Worm (Caenorhabditis elegans) whole organism, late embryonic: ENCODE results near the gene aak-1.

Experiments
- C38D4.7 ChIP-seq: fragments of 200-800 bp; sonication (Bioruptor generic); optimal IDR thresholded peaks from 2 replicates; lab custom pipeline; 2018; ENCODE audit warnings: mild to moderate bottlenecking, missing genetic modification characterization, moderate library complexity, missing compliant biosample characterization
- F13H6.1 ChIP-seq: sonication (generic microtip); optimal IDR thresholded peaks from 2 replicates; lab custom pipeline; 2016; ENCODE audit warnings: missing genetic modification characterization, missing compliant biosample characterization
- ama-1 ChIP-seq: fragments of 150-350 bp; optimal IDR thresholded peaks from 2 replicates; lab custom pipeline; 2014
- ceh-18 ChIP-seq: sonication (generic microtip); optimal IDR thresholded peaks from 2 replicates; lab custom pipeline; 2016; ENCODE audit warnings: missing genetic modification characterization, missing compliant biosample characterization
- ceh-22 ChIP-seq: sonication (generic microtip); optimal IDR thresholded peaks from 2 replicates; lab custom pipeline; 2017; ENCODE audit warnings: missing biosample characterization, missing genetic modification characterization
- ceh-24 ChIP-seq: sonication (generic microtip); optimal IDR thresholded peaks from 2 replicates; lab custom pipeline; 2016; ENCODE audit warnings: mild to moderate bottlenecking, missing genetic modification characterization, missing compliant biosample characterization
- ceh-31 ChIP-seq: sonication (generic microtip); optimal IDR thresholded peaks from 2 replicates; lab custom pipeline; 2016; ENCODE audit warnings: missing genetic modification characterization, missing compliant biosample characterization
- ceh-48 ChIP-seq: sonication (generic microtip); optimal IDR thresholded peaks from 2 replicates; lab custom pipeline; 2016; ENCODE audit warnings: missing genetic modification characterization, inconsistent platforms, missing compliant biosample characterization
- ceh-6 ChIP-seq: fragments of 200-800 bp; sonication (Bioruptor generic); optimal IDR thresholded peaks from 2 replicates; lab custom pipeline; 2018; ENCODE audit warnings: mild to moderate bottlenecking, missing genetic modification characterization, missing compliant biosample characterization
- ceh-9 ChIP-seq: sonication (generic microtip); optimal IDR thresholded peaks from 2 replicates; lab custom pipeline; 2016; ENCODE audit warnings: mild to moderate bottlenecking, missing genetic modification characterization, inconsistent platforms, missing compliant biosample characterization
- dmd-4 ChIP-seq: sonication (generic microtip); optimal IDR thresholded peaks from 2 replicates; lab custom pipeline; 2016; ENCODE audit warnings: borderline replicate concordance, missing genetic modification characterization, missing compliant biosample characterization
- dve-1 ChIP-seq: sonication (generic microtip); optimal IDR thresholded peaks from 2 replicates; lab custom pipeline; 2017; ENCODE audit warnings: antibody characterized with exemption, mild to moderate bottlenecking, missing genetic modification characterization, missing compliant biosample characterization
- elt-2 ChIP-seq: sonication (generic microtip); optimal IDR thresholded peaks from 2 replicates; lab custom pipeline; 2016; ENCODE audit warnings: missing genetic modification reagents, missing genetic modification characterization, missing compliant biosample characterization
- ets-4 ChIP-seq: sonication (generic microtip); optimal IDR thresholded peaks from 2 replicates; lab custom pipeline; 2016; ENCODE audit warnings: missing genetic modification characterization, missing compliant biosample characterization
- fax-1 ChIP-seq: sonication (generic microtip); optimal IDR thresholded peaks from 2 replicates; lab custom pipeline; 2016; ENCODE audit warnings: missing genotype, missing genetic modification characterization, missing compliant biosample characterization
- hlh-15 ChIP-seq: sonication (generic microtip); optimal IDR thresholded peaks from 2 replicates; lab custom pipeline; 2016; ENCODE audit warnings: missing genetic modification characterization, missing compliant biosample characterization
- hlh-8 ChIP-seq: sonication (generic microtip); optimal IDR thresholded peaks from 2 replicates; lab custom pipeline; 2016; ENCODE audit warnings: missing genotype, missing genetic modification characterization, missing compliant biosample characterization
- madf-2 ChIP-seq: sonication (generic microtip); optimal IDR thresholded peaks from 2 replicates; lab custom pipeline; 2017; ENCODE audit warnings: missing genetic modification characterization, missing compliant biosample characterization
- nfya-1 ChIP-seq: sonication (generic microtip); optimal IDR thresholded peaks from 2 replicates; lab custom pipeline; 2017; ENCODE audit warnings: missing genetic modification characterization, mild to moderate bottlenecking, missing compliant biosample characterization, antibody characterized with exemption, moderate library complexity
- nhr-232 ChIP-seq: sonication (generic microtip); optimal IDR thresholded peaks from 2 replicates; lab custom pipeline; 2016; ENCODE audit warnings: missing genetic modification characterization, missing compliant biosample characterization
- npax-4 ChIP-seq: sonication (generic microtip); optimal IDR thresholded peaks from 2 replicates; lab custom pipeline; 2016; ENCODE audit warnings: missing genetic modification characterization, missing compliant biosample characterization
- odd-2 ChIP-seq: sonication (generic microtip); optimal IDR thresholded peaks from 2 replicates; lab custom pipeline; 2017; ENCODE audit warnings: antibody characterized with exemption, mild to moderate bottlenecking, missing genetic modification characterization, missing compliant biosample characterization
- pag-3 ChIP-seq: sonication (generic microtip); optimal IDR thresholded peaks from 2 replicates; lab custom pipeline; 2016; ENCODE audit warnings: missing compliant biosample characterization, missing genetic modification characterization, borderline replicate concordance
- pha-4 ChIP-seq: fragments of 150-350 bp; optimal IDR thresholded peaks from 2 replicates; lab custom pipeline; 2018; ENCODE audit warnings: missing biosample characterization, missing genetic modification reagents, missing genetic modification characterization
- pqm-1 ChIP-seq: sonication (generic microtip); optimal IDR thresholded peaks from 2 replicates; lab custom pipeline; 2016; ENCODE audit warnings: missing genetic modification characterization, missing compliant biosample characterization
- ref-2 ChIP-seq: sonication (generic microtip); optimal IDR thresholded peaks from 2 replicates; lab custom pipeline; 2016; ENCODE audit warnings: missing genetic modification characterization, missing compliant biosample characterization
- syd-9 ChIP-seq: sonication (generic microtip); optimal IDR thresholded peaks from 2 replicates; lab custom pipeline; 2016; ENCODE audit warnings: mild to moderate bottlenecking, missing genetic modification characterization, moderate library complexity, missing compliant biosample characterization
- tbx-2 ChIP-seq: sonication (generic microtip); optimal IDR thresholded peaks from 2 replicates; lab custom pipeline; 2016; ENCODE audit warnings: missing genetic modification characterization, missing compliant biosample characterization
- unc-42 ChIP-seq: sonication (generic microtip); optimal IDR thresholded peaks from 2 replicates; lab custom pipeline; 2016; ENCODE audit warnings: missing genotype, missing genetic modification characterization, missing compliant biosample characterization
- unc-86 ChIP-seq: sonication (generic microtip); optimal IDR thresholded peaks from 2 replicates; lab custom pipeline; 2016; ENCODE audit warnings: missing genetic modification characterization, missing compliant biosample characterization

Gene aak-1

DNA sequence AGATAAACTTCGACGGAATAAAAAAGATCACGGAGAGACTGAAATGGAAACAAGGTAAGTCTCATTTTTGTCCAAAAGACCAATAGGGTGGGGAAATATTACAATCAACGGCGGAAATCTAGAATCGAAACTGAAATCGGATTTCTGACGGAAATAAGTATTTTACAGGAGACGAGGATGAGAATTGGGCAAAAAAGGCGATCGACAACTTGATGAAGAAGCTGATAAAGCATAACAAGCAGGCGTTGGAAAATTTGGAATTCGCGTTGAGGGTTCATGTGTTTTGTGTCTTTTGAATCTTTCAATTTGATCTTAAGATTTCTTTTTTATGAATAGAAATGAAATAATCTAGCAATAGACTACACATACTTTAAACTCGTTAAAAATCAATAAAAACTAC is 10.3 kb downstream of the aak-1 start, which contains the start of gene ugtp-1:
Gene ugtp-1 (minus strand): TSS at position 101 of the 400 bp plus-strand sequence.
- no peak for TF ChIP-seq ceh-9 (tag; lab: Kevin White, UChicago)
- TF ChIP-seq madf-2, result no peak
- no peak for TF ChIP-seq unc-86 (tag; lab: Kevin White, UChicago)
- no peak for TF ChIP-seq ceh-6 (GFP tag; lab: Kevin White, UChicago)
- TF ChIP-seq, all 69 proteins: peak for 0

DNA sequence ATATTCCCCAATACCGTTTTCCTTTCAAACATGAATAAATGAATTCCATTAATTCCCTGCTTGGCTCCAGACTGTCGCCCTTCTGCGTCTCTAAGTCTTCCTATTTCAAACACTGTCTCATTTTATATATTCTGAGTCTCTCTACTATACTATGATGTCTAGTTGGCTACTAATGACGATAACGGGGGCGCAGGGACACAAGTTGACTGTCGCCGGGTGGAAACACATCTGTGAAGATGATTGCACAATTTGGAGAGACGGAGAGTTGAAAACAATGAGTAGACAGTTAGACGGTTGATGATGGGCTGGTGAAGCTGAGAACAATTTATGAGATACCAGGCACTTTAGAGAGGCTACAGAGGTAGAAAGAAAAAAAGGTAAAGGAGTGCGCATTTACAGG is 11.4 kb downstream of the aak-1 start, which contains the start of gene sma-2:
Gene sma-2 (plus strand): TSS at position 194 of the 400 bp plus-strand sequence.
- TF ChIP-seq pqm-1 (peak; percentile 33), ceh-18 (peak; percentile 6), tbx-2 (tag; lab: Kevin White, UChicago) (peak; percentile 4), dve-1 (tag; lab: Kevin White, UChicago) (peak; percentile 17), odd-2 (no peak), hlh-8 (tag; lab: Kevin White, UChicago) (no peak), F13H6.1 (tag; lab: Kevin White, UChicago) (peak; percentile 26)
- TF ChIP-seq, all 69 proteins: peak for 5

DNA sequence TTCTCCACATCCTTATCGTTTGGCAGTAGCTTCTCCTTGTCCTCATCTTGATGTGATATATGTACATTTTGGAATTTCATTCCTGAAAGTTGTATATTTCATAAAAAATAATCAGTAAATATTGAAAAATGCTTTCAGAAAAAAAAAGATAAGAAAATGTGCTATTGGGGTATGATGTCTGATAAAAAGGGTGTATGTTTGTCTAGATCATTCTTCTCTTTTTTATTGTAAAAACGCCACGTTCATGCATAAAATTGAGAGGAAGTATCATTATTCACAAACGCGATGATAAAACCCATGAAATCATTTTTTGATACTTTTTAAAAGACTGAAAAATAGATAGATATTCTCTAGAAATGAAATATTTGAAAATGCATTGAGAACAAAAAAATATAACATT is 12.3 kb downstream of the aak-1 start:
- TF ChIP-seq elt-2 (tag; lab: Kevin White, UChicago) (peak; percentile 75), ceh-24 (tag; lab: Kevin White, UChicago) (no peak)

DNA sequence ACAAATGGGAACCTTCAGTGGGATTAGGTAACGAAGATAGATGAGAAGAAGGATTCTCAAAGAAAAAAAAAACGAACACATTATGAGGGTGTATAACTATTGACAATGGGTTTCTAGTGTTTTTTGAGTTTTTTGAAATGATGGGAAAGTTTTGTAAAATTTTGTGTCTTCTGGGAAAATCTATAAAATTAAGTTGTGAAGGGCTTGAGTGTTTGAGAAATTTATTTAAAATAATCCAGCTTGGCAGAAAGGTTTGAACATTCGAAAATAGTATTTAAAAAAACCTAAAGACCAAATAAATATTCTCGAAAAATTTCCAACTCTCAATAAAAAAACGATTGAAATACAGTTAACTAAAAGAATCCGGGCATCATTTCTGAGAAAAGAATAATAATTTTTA is 15.7 kb downstream of the aak-1 start:
- no peak for TF ChIP-seq C38D4.7
- TF ChIP-seq, all 69 proteins: peak for 0

DNA sequence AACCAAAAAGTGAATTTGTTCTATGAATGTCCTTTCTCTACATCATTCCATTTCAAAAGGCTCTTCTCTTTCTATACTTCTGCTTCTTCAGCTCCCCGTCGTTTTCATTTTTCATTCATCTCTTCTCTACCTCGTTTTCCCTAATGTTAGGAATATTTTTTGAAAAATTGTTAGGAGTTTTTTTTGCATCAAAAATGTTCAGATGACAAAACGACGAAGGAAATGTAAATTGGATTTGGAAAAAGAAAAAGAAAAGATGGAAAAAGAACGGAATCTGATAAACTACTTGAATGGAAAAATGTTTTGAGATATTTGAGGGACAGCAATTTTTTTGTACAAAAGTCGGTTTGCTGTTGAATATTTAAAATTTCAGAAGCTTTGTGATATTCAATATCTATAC is 16.1 kb downstream of the aak-1 start:
- TF ChIP-seq ceh-48, result no peak
- no peak for TF ChIP-seq fax-1
- no peak for TF ChIP-seq ama-1 (lab: Kevin White, UChicago)
- no peak for TF ChIP-seq C38D4.7

DNA sequence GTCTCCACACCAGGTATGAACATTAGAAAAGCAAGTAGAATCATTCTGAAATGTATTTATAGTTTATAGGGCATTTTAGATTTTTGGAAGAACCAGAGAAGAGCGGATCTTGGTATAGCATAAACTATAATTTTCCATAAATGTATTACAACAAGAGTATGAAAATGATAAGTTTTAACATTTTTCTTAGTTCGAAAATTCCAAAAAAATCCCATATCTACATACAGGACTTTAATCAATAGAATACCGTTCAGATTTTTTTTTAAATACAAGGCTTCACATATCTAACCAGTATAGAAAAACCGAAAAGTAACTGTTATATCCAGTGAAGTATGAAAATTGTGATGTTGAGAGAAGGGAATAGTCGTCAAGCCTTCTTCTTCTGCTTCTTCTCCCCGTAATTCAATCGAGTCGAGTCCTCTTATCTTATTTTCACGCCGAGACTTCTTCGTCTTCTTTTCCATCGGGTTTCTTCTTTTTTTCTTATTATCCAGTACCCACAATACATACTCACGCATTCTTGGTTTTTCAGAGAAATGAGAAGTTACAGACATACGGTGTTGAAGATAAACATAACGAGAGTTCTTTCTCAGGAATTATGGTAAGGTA is 17.0 kb downstream of the aak-1 start, which contains the start of gene ZK370.6:
Gene ZK370.6 (minus strand): TSS at position 51 of the 609 bp plus-strand sequence.
- TF ChIP-seq nfya-1 (tag; lab: Kevin White, UChicago) (no peak), unc-42 (tag; lab: Kevin White, UChicago) (peak; percentile 91)

DNA sequence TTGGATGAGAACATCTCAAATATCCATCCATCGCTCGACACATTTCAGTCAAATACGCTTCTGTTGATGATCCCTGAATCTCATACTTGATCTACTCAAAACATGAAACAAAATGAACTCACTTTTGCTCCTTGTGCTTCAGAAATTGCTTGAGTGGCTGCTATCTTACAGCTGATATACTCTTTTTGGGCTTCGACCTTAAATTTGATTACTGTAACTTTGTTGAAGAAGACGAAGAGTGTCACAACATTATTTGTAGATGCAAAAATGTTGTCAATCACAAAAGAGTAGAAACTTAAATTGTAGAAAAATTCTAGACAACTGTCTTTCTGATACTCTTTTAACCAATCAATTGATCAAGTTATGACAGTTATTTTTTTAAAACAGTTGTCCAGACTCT is 18.3 kb downstream of the aak-1 start:
- TF ChIP-seq elt-2 (tag; lab: Kevin White, UChicago) (no peak), dve-1 (tag; lab: Kevin White, UChicago) (no peak)

DNA sequence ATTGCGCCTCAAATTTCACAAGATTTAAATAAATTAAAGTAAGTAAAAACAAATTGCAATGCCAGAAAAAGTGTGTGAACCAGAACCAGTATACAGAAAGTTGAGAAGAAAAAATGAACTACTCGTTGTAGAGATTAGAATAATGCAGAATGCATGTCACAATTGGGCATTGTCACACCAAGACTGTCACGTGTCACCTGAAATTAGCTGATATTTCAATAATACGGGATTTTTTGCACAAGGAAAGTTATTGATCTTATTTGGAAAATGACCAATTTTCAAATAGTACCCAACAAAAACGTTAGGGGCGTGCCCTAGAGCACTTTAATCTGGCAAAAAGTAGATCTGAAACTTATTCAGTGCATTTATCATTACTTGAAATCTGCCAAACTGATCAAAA is 18.9 kb downstream of the aak-1 start:
- TF ChIP-seq syd-9 (tag; lab: Kevin White, UChicago) (no peak), F13H6.1 (tag; lab: Kevin White, UChicago) (no peak), ref-2 (no peak), ceh-9 (tag; lab: Kevin White, UChicago) (no peak), dve-1 (tag; lab: Kevin White, UChicago) (no peak), odd-2 (no peak), pha-4 (tag; lab: Kevin White, UChicago) (no peak), nhr-232 (tag; lab: Kevin White, UChicago) (no peak), pqm-1 (no peak), ets-4 (tag; lab: Kevin White, UChicago) (no peak), pag-3 (tag; lab: Kevin White, UChicago) (no peak), ceh-22 (tag; lab: Kevin White, UChicago) (no peak), ceh-31 (no peak), npax-4 (tag; lab: Kevin White, UChicago) (no peak), ceh-6 (GFP tag; lab: Kevin White, UChicago) (no peak), dmd-4 (tag; lab: Kevin White, UChicago) (no peak), hlh-15 (tag; lab: Kevin White, UChicago) (no peak), madf-2 (no peak), unc-42 (tag; lab: Kevin White, UChicago) (no peak)
